Worm (Caenorhabditis elegans): ENCODE measurements around the gene Y37H2C.4.

DNA sequence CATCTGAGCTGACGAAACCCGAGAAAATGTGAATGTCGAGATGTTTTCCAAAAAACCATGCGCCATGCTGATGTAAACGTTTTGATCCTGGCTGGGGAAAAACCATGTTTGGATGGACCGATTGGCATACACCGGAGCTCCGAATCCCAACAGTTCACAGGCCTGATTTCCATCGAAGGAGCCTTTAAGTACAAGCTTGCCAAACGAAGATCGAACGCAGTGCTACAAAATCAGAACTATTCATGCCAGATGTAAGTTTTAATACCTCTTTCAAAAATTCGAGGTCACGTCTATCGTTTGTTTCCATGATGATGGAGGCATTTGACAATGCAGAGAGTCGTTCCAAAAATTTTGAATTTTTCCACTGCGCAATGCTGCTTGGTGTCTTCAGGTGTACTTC, 34.7 kb upstream of the Y37H2C.4 start:
- no peak for TF ChIP-seq egl-27 (tag; optimal IDR thresholded peaks at IDR 0.05)
- TF ChIP-seq ZK546.5 (tag; optimal IDR thresholded peaks at IDR 0.05), result no peak
- no peak for TF ChIP-seq nhr-28 (tag; optimal IDR thresholded peaks at IDR 0.05)
- TF ChIP-seq ztf-4 (tag; optimal IDR thresholded peaks at IDR 0.05), result no peak
- no peak for TF ChIP-seq ama-1 (optimal IDR thresholded peaks at IDR 0.05)
- TF ChIP-seq snpc-4 (tag; optimal IDR thresholded peaks at IDR 0.05), result no peak
- no peak for TF ChIP-seq nfya-1 (tag; optimal IDR thresholded peaks at IDR 0.05; ENCODE audit: insufficient read depth)
- TF ChIP-seq tbx-2 (tag; optimal IDR thresholded peaks at IDR 0.05), result no peak
- TF ChIP-seq nhr-25 (tag; optimal IDR thresholded peaks at IDR 0.05), result no peak
- no peak for TF ChIP-seq elt-1 (tag; optimal IDR thresholded peaks at IDR 0.05)
- TF ChIP-seq pha-4 (tag; optimal IDR thresholded peaks at IDR 0.05), result no peak
- TF ChIP-seq fos-1 (tag; optimal IDR thresholded peaks at IDR 0.05), result no peak
- TF ChIP-seq R02D3.7 (tag; optimal IDR thresholded peaks at IDR 0.05), result no peak
- no peak for TF ChIP-seq jun-1 (tag; optimal IDR thresholded peaks at IDR 0.05)
